Worm (Caenorhabditis elegans): ENCODE measurements around the gene F07C6.6.

Gene F07C6.6

DNA sequence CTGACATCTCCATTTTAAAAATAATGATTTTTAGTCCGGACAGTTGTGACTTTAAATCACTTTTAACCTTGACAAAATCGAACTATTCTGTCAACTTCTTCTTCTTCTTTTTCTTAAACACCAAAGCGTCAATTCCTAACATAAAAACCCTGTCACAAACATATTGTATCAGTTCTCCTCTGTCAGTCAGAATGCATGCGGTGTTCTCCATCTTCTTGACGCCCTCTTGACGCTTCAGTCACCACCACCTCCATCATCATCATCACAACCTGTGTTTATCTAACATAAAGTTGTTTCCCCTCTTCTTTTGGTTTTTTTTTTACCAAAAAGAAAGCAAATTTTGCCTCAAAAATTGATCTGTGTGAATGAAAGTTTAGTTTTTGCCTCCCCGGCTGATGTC lies 42.8 kb downstream of the F07C6.6 start:
- TF ChIP-seq ceh-88 (GFP tag; IDR thresholded peaks at IDR 0.05) (no peak), sox-4 (tag; optimal IDR thresholded peaks at IDR 0.05) (no peak), aly-2 (tag; optimal IDR thresholded peaks at IDR 0.05) (no peak), unc-62 (GFP tag; optimal IDR thresholded peaks at IDR 0.05) (no peak), ztf-11 (tag; optimal IDR thresholded peaks at IDR 0.05) (no peak), nhr-237 (tag; optimal IDR thresholded peaks at IDR 0.05) (no peak), ceh-8 (GFP tag; optimal IDR thresholded peaks at IDR 0.05) (no peak), lsy-2 (tag; optimal IDR thresholded peaks at IDR 0.05) (no peak), fkh-10 (GFP tag; optimal IDR thresholded peaks at IDR 0.05) (no peak), ces-1 (GFP tag; optimal IDR thresholded peaks at IDR 0.05) (no peak)

DNA sequence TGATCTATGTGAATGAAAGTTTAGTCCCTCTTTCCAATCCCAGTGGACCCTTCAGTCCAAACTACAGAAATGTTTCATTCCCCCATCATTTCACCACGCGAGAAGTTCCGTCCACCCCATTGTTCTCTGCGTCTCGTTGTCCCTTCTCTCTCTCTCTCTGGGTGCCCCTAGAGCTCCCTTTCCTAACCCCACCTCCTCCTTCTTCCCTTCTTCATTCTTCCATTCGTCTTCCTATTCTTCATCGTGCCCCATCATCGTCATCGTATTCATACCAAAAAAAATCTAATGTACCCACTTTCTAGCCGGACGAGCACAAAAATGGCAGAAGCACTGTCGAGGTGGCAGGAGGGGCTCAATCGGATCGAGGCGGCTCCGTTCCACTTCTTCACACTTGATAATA lies 43.6 kb downstream of the F07C6.6 start, which contains the start of gene M02B1.3:
Gene M02B1.3 (plus strand): TSS at position 301 of the 400 bp plus-strand sequence.
- TF ChIP-seq nhr-71 (tag; optimal IDR thresholded peaks at IDR 0.05) (no peak), unc-62 (GFP tag; optimal IDR thresholded peaks at IDR 0.05) (no peak), mdl-1 (tag; optimal IDR thresholded peaks at IDR 0.05) (no peak), ceh-8 (GFP tag; optimal IDR thresholded peaks at IDR 0.05) (no peak), lin-13 (GFP tag; optimal IDR thresholded peaks at IDR 0.05) (no peak), nhr-47 (tag; optimal IDR thresholded peaks at IDR 0.05) (no peak), swsn-7 (tag; optimal IDR thresholded peaks at IDR 0.05) (no peak), efl-1 (optimal IDR thresholded peaks at IDR 0.05) (no peak), efl-1 (GFP tag; optimal IDR thresholded peaks at IDR 0.05 in 1 of 2) (no peak), Y116A8C.19 (tag; optimal IDR thresholded peaks at IDR 0.05; ENCODE audit: borderline replicate concordance) (no peak), lin-15B (tag; optimal IDR thresholded peaks at IDR 0.05) (no peak), C16A3.4 (tag; optimal IDR thresholded peaks at IDR 0.05) (no peak), pag-3 (tag; optimal IDR thresholded peaks at IDR 0.05; ENCODE audit: borderline replicate concordance, insufficient read depth) (no peak), fkh-10 (GFP tag; optimal IDR thresholded peaks at IDR 0.05) (no peak), pax-3 (tag; optimal IDR thresholded peaks at IDR 0.05) (no peak), nhr-28 (tag; optimal IDR thresholded peaks at IDR 0.05) (no peak)

DNA sequence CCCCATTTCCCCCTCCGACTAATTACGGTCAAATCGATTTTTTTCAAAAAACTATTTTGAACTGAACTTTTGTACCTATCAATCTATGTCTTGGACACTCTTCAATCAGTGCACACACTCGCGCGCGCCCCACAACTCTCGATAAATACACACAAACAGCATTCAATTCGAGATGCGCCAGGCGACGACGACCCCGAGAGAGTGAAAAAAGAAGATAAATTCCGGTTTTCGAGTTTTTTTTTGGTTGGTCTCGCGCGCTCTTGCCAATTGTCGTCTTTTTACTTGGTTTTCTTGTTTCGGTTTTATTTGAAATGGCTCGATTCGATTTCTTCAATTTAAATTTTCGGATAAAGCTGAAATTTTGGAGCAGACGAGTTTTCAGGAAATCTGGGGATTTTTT lies 47.8 kb downstream of the F07C6.6 start:
- TF ChIP-seq swsn-7 (tag; optimal IDR thresholded peaks at IDR 0.05) (no peak), grh-1 (GFP tag; IDR thresholded peaks at IDR 0.05) (peak; percentile 15; the same call in 1 of the 2 replicates), ceh-90 (tag; optimal IDR thresholded peaks at IDR 0.05) (no peak), aha-1 (tag; optimal IDR thresholded peaks at IDR 0.05) (no peak), snu-23 (GFP tag; optimal IDR thresholded peaks at IDR 0.05) (peak; percentile 51), nhr-76 (tag; optimal IDR thresholded peaks at IDR 0.05) (no peak), lsy-2 (tag; optimal IDR thresholded peaks at IDR 0.05) (peak in 1 of 2 experiments; percentile 38), lin-13 (GFP tag; optimal IDR thresholded peaks at IDR 0.05) (no peak), mab-9 (GFP tag; IDR thresholded peaks at IDR 0.05) (no peak), unc-86 (tag; optimal IDR thresholded peaks at IDR 0.05) (no peak), nhr-28 (tag; optimal IDR thresholded peaks at IDR 0.05) (no peak), ceh-8 (GFP tag; optimal IDR thresholded peaks at IDR 0.05) (no peak), mdl-1 (tag; optimal IDR thresholded peaks at IDR 0.05) (no peak), nhr-19 (GFP tag; conservative IDR thresholded peaks at IDR 0.05) (no peak), C16A3.4 (tag; optimal IDR thresholded peaks at IDR 0.05) (no peak), unc-30 (tag; optimal IDR thresholded peaks at IDR 0.05) (no peak), xbp-1 (tag; optimal IDR thresholded peaks at IDR 0.05) (no peak), unc-62 (GFP tag; optimal IDR thresholded peaks at IDR 0.05) (no peak), lin-39 (tag; optimal IDR thresholded peaks at IDR 0.05) (no peak), nhr-12 (tag; optimal IDR thresholded peaks at IDR 0.05) (no peak), mep-1 (tag; optimal IDR thresholded peaks at IDR 0.05) (peak; percentile 28), ztf-4 (tag; optimal IDR thresholded peaks at IDR 0.05) (no peak), nhr-71 (tag; optimal IDR thresholded peaks at IDR 0.05) (peak; percentile 30), nhr-77 (tag; optimal IDR thresholded peaks at IDR 0.05) (no peak), nhr-20 (tag; optimal IDR thresholded peaks at IDR 0.05) (peak; percentile 40), unc-130 (tag; optimal IDR thresholded peaks at IDR 0.05) (no peak), ceh-82 (tag; optimal IDR thresholded peaks at IDR 0.05) (peak in 2 of 3 experiments; percentile 13 to 16), ets-5 (GFP tag; IDR thresholded peaks at IDR 0.05) (no peak), dpl-1 (GFP tag; optimal IDR thresholded peaks at IDR 0.05) (peak in 1 of 3 experiments; percentile 29), nhr-11 (tag; optimal IDR thresholded peaks at IDR 0.05) (no peak), egl-13 (tag; optimal IDR thresholded peaks at IDR 0.05) (no peak), sup-37 (GFP tag; optimal IDR thresholded peaks at IDR 0.05) (no peak), blmp-1 (tag; optimal IDR thresholded peaks at IDR 0.05) (peak; percentile 86), hlh-17 (GFP tag; optimal IDR thresholded peaks at IDR 0.05; ENCODE audit: borderline replicate concordance) (no peak), pag-3 (tag; optimal IDR thresholded peaks at IDR 0.05; ENCODE audit: borderline replicate concordance, insufficient read depth) (no peak), zip-4 (GFP tag; optimal IDR thresholded peaks at IDR 0.05) (no peak)
